Worm (Caenorhabditis elegans) whole organism, young adult: Measurements from ENCODE around the gene Y55F3AM.9.
A peak's percentile ranks its signal among the peaks of the same experiment; 100 is the strongest.

Experiments
- B0336.3 ChIP-seq: fragments of 200-800 bp; sonication (Bioruptor generic); IDR thresholded peaks from 2 replicates; pipeline ENCODE4 v1.3.6; 2022; ENCODE audit warnings: missing genetic modification characterization, missing compliant biosample characterization
- C06A6.2 ChIP-seq: fragments of 200-800 bp; sonication (Bioruptor generic); conservative IDR thresholded peaks from 2 replicates; pipeline ENCODE4 v1.3.6; 2022; ENCODE audit warnings: missing genetic modification characterization, missing compliant biosample characterization
- F33H1.4 ChIP-seq: fragments of 200-800 bp; sonication (Bioruptor generic); IDR thresholded peaks from 2 replicates; pipeline ENCODE4 v1.3.6; 2022; ENCODE audit warnings: missing genetic modification reagents, missing genetic modification characterization, missing compliant biosample characterization
- F52B5.7 ChIP-seq: sonication (generic microtip); optimal IDR thresholded peaks from 2 replicates; lab custom pipeline; 2016; ENCODE audit warnings: mild to moderate bottlenecking, missing genetic modification characterization, missing compliant biosample characterization
- F57C9.4 ChIP-seq: sonication (generic microtip); optimal IDR thresholded peaks from 2 replicates; lab custom pipeline; 2017; ENCODE audit warnings: mild to moderate bottlenecking, missing genetic modification characterization, missing compliant biosample characterization
- T07F8.4 ChIP-seq: sonication (generic microtip); optimal IDR thresholded peaks from 2 replicates; lab custom pipeline; 2016; ENCODE audit warnings: mild to moderate bottlenecking, missing genetic modification characterization, moderate library complexity, missing compliant biosample characterization
- Y53F4B.3 ChIP-seq: fragments of 200-800 bp; sonication (Bioruptor generic); IDR thresholded peaks from 2 replicates; pipeline ENCODE4 v1.3.6; 2022; ENCODE audit warnings: missing genetic modification reagents, missing genetic modification characterization, missing compliant biosample characterization
- Y79H2A.3 ChIP-seq: fragments of 200-800 bp; sonication (Bioruptor generic); conservative IDR thresholded peaks from 2 replicates; pipeline ENCODE4 v1.3.6; 2022; ENCODE audit warnings: missing genetic modification reagents, missing genetic modification characterization, missing compliant biosample characterization
- aptf-2 ChIP-seq: fragments of 200-800 bp; sonication (Bioruptor generic); conservative IDR thresholded peaks from 2 replicates; pipeline ENCODE4 v1.3.6; 2022; ENCODE audit warnings: missing genetic modification reagents, missing genetic modification characterization, missing compliant biosample characterization
- atf-7 ChIP-seq: sonication (generic microtip); optimal IDR thresholded peaks from 2 replicates; lab custom pipeline; 2017; ENCODE audit warnings: mild to moderate bottlenecking, missing genetic modification characterization, missing compliant biosample characterization
- athp-1 ChIP-seq: sonication (generic microtip); optimal IDR thresholded peaks from 2 replicates; lab custom pipeline; 2017; ENCODE audit warnings: mild to moderate bottlenecking, missing genetic modification characterization, missing compliant biosample characterization
- attf-3 ChIP-seq: fragments of 200-800 bp; sonication (Bioruptor generic); conservative IDR thresholded peaks from 2 replicates; pipeline ENCODE4 v1.3.6; 2022; ENCODE audit warnings: missing genetic modification reagents, missing genetic modification characterization, missing compliant biosample characterization
- cebp-1 ChIP-seq, 2 experiments: fragments of 200-800 bp in 1 of 2; sonication (Bioruptor generic) in 1 of 2; sonication (generic microtip) in 1 of 2; IDR thresholded peaks in 1 of 2; optimal IDR thresholded peaks in 1 of 2; 2 replicates each; pipeline versions ENCODE4 v1.3.6 to Lab custom; 2017 to 2022; ENCODE audit warnings: missing compliant biosample characterization in 2 of 2, missing genetic modification characterization in 2 of 2, mild to moderate bottlenecking in 1 of 2, missing genetic modification reagents in 1 of 2, moderate library complexity in 1 of 2
- ceh-100 ChIP-seq: fragments of 200-800 bp; sonication (Bioruptor generic); IDR thresholded peaks from 2 replicates; pipeline ENCODE4 v1.3.6; 2022; ENCODE audit warnings: missing genetic modification reagents, missing genetic modification characterization, missing compliant biosample characterization
- die-1 ChIP-seq: sonication (generic microtip); optimal IDR thresholded peaks from 2 replicates; lab custom pipeline; 2016; ENCODE audit warnings: missing genotype, mild to moderate bottlenecking, missing genetic modification characterization, missing compliant biosample characterization
- dpff-1 ChIP-seq: sonication (generic microtip); optimal IDR thresholded peaks from 2 replicates; lab custom pipeline; 2017; ENCODE audit warnings: mild to moderate bottlenecking, missing genetic modification characterization, missing compliant biosample characterization
- efl-1 ChIP-seq: fragments of 150-350 bp; optimal IDR thresholded peaks from 2 replicates; lab custom pipeline; 2014; ENCODE audit warnings: missing biosample characterization, missing genetic modification reagents, missing genetic modification characterization
- egl-44 ChIP-seq: fragments of 200-800 bp; sonication (Bioruptor generic); IDR thresholded peaks from 2 replicates; pipeline ENCODE4 v1.3.6; 2022; ENCODE audit warnings: missing genetic modification reagents, missing genetic modification characterization, missing compliant biosample characterization
- egrh-3 ChIP-seq: fragments of 200-800 bp; sonication (Bioruptor generic); IDR thresholded peaks from 2 replicates; pipeline ENCODE4 v1.3.6; 2022; ENCODE audit warnings: missing genetic modification reagents, missing genetic modification characterization, missing compliant biosample characterization
- him-1 ChIP-seq: sonication (generic microtip); optimal IDR thresholded peaks from 2 replicates; lab custom pipeline; 2016; ENCODE audit warnings: missing genotype, missing genetic modification reagents, missing genetic modification characterization, missing compliant biosample characterization
- hlh-12 ChIP-seq: sonication (generic microtip); optimal IDR thresholded peaks from 2 replicates; lab custom pipeline; 2016; ENCODE audit warnings: missing genetic modification characterization, missing compliant biosample characterization
- hmg-1.2 ChIP-seq: fragments of 200-800 bp; sonication (Bioruptor generic); IDR thresholded peaks from 2 replicates; pipeline ENCODE4 v1.3.6; 2022; ENCODE audit warnings: missing genetic modification reagents, missing genetic modification characterization, missing compliant biosample characterization
- hmg-20 ChIP-seq: fragments of 200-800 bp; sonication (Bioruptor generic); IDR thresholded peaks from 2 replicates; pipeline ENCODE4 v1.3.6; 2022; ENCODE audit warnings: missing genetic modification reagents, missing genetic modification characterization, missing compliant biosample characterization
- let-607 ChIP-seq, 2 experiments: fragments of 200-800 bp in 1 of 2; sonication (Bioruptor generic) in 1 of 2; sonication (generic microtip) in 1 of 2; optimal IDR thresholded peaks; 2 replicates each; lab custom pipeline; 2016 to 2018; ENCODE audit warnings: mild to moderate bottlenecking in 2 of 2, missing compliant biosample characterization in 2 of 2, missing genetic modification characterization in 2 of 2, moderate library complexity in 2 of 2, missing genotype in 1 of 2
- lin-35 ChIP-seq, 3 experiments: fragments of 150-350 bp in 2 of 3; sonication (generic microtip) in 1 of 3; optimal IDR thresholded peaks; 2 replicates each; lab custom pipeline; 2014 to 2018; ENCODE audit warnings: missing biosample characterization in 3 of 3, missing genetic modification characterization in 3 of 3, missing genetic modification reagents in 3 of 3
- lin-54 ChIP-seq: fragments of 200-800 bp; sonication (Bioruptor generic); optimal IDR thresholded peaks from 2 replicates; lab custom pipeline; 2018; ENCODE audit warnings: mild to moderate bottlenecking, missing genetic modification characterization, missing compliant biosample characterization
- mcd-1 ChIP-seq: fragments of 200-800 bp; sonication (Bioruptor generic); IDR thresholded peaks from 2 replicates; pipeline ENCODE4 v1.3.6; 2022; ENCODE audit warnings: missing genetic modification reagents, missing genetic modification characterization, missing compliant biosample characterization
- nfya-2 ChIP-seq: fragments of 200-800 bp; sonication (Bioruptor generic); IDR thresholded peaks from 2 replicates; pipeline ENCODE4 v1.3.6; 2022; ENCODE audit warnings: missing genetic modification reagents, missing genetic modification characterization, missing compliant biosample characterization
- nhr-27 ChIP-seq: fragments of 200-800 bp; sonication (Bioruptor generic); optimal IDR thresholded peaks from 2 replicates; lab custom pipeline; 2018; ENCODE audit warnings: mild to moderate bottlenecking, missing genetic modification characterization, moderate library complexity, missing compliant biosample characterization
- nhr-90 ChIP-seq: sonication (generic microtip); optimal IDR thresholded peaks from 2 replicates; lab custom pipeline; 2016; ENCODE audit warnings: missing genotype, mild to moderate bottlenecking, missing genetic modification characterization, missing compliant biosample characterization
- rcor-1 ChIP-seq: fragments of 200-800 bp; sonication (Bioruptor generic); IDR thresholded peaks from 2 replicates; pipeline ENCODE4 v1.3.6; 2022; ENCODE audit warnings: missing genetic modification reagents, missing genetic modification characterization, missing compliant biosample characterization
- repo-1 ChIP-seq: sonication (generic microtip); optimal IDR thresholded peaks from 2 replicates; lab custom pipeline; 2017; ENCODE audit warnings: mild to moderate bottlenecking, missing genetic modification characterization, missing compliant biosample characterization
- sdz-38 ChIP-seq: sonication (generic microtip); optimal IDR thresholded peaks from 2 replicates; lab custom pipeline; 2016; ENCODE audit warnings: missing genotype, missing genetic modification characterization, missing compliant biosample characterization
- sea-2 ChIP-seq: fragments of 200-800 bp; sonication (Bioruptor generic); IDR thresholded peaks from 2 replicates; pipeline ENCODE4 v1.3.6; 2022; ENCODE audit warnings: missing genetic modification characterization, missing compliant biosample characterization
- somi-1 ChIP-seq: fragments of 200-800 bp; sonication (Bioruptor generic); optimal IDR thresholded peaks from 2 replicates; lab custom pipeline; 2018; ENCODE audit warnings: mild to moderate bottlenecking, missing genetic modification characterization, missing compliant biosample characterization
- sptf-2 ChIP-seq: fragments of 200-800 bp; sonication (Bioruptor generic); optimal IDR thresholded peaks from 2 replicates; lab custom pipeline; 2018; ENCODE audit warnings: mild to moderate bottlenecking, missing genetic modification characterization, missing compliant biosample characterization
- tbx-9 ChIP-seq: sonication (generic microtip); optimal IDR thresholded peaks from 2 replicates; lab custom pipeline; 2016; ENCODE audit warnings: borderline replicate concordance, missing genetic modification characterization, inconsistent platforms, missing compliant biosample characterization
- tlf-1 ChIP-seq: fragments of 200-800 bp; sonication (Bioruptor generic); optimal IDR thresholded peaks from 2 replicates; lab custom pipeline; 2018; ENCODE audit warnings: mild to moderate bottlenecking, missing genetic modification characterization, missing compliant biosample characterization
- unc-130 ChIP-seq: sonication (generic microtip); optimal IDR thresholded peaks from 2 replicates; lab custom pipeline; 2016; ENCODE audit warnings: missing genetic modification reagents, missing genetic modification characterization, missing compliant biosample characterization
- xnd-1 ChIP-seq: sonication (generic microtip); optimal IDR thresholded peaks from 2 replicates; lab custom pipeline; 2016; ENCODE audit warnings: missing genotype, missing genetic modification reagents, missing genetic modification characterization, missing compliant biosample characterization
- zim-3 ChIP-seq: sonication (generic microtip); optimal IDR thresholded peaks from 2 replicates; lab custom pipeline; 2017; ENCODE audit warnings: mild to moderate bottlenecking, missing genetic modification characterization, moderate library complexity, missing compliant biosample characterization
- ztf-18 ChIP-seq: sonication (generic microtip); optimal IDR thresholded peaks from 2 replicates; lab custom pipeline; 2016; ENCODE audit warnings: missing genotype, mild to moderate bottlenecking, missing genetic modification characterization, missing compliant biosample characterization
- ztf-25 ChIP-seq: fragments of 200-800 bp; sonication (Bioruptor generic); IDR thresholded peaks from 2 replicates; pipeline ENCODE4 v1.3.6; 2022; ENCODE audit warnings: missing genetic modification reagents, missing genetic modification characterization, missing compliant biosample characterization
- ztf-26 ChIP-seq: sonication (generic microtip); optimal IDR thresholded peaks from 2 replicates; lab custom pipeline; 2017; ENCODE audit warnings: missing genetic modification characterization, missing compliant biosample characterization
- ztf-3 ChIP-seq: fragments of 200-800 bp; sonication (Bioruptor generic); optimal IDR thresholded peaks from 2 replicates; lab custom pipeline; 2018; ENCODE audit warnings: mild to moderate bottlenecking, missing genetic modification characterization, missing compliant biosample characterization

Y55F3AM.9 gene

ce11 chrIV:991647-992400 is 17.7 kb downstream of the Y55F3AM.9 start, which contains the start of gene lep-2 (continued):
- TF ChIP-seq efl-1 (peak; percentile 64), egl-44 (GFP tag; lab: Robert Waterston, UW) (no peak), lin-35 (GFP tag; optimal IDR thresholded peaks at IDR 0.05; lab: Kevin White, UChicago) (peak in 1 of 3 experiments; percentile 30), attf-3 (GFP tag; lab: Robert Waterston, UW) (peak; percentile 49; the same call in 1 of the 2 replicates), cebp-1 (GFP tag; IDR thresholded peaks at IDR 0.05; lab: Robert Waterston, UW) (no peak), cebp-1 (tag; optimal IDR thresholded peaks at IDR 0.05; lab: Kevin White, UChicago) (no peak), mcd-1 (peak; percentile 96), sdz-38 (tag; lab: Kevin White, UChicago) (no peak), him-1 (tag; lab: Kevin White, UChicago) (peak; percentile 0)

DNA sequence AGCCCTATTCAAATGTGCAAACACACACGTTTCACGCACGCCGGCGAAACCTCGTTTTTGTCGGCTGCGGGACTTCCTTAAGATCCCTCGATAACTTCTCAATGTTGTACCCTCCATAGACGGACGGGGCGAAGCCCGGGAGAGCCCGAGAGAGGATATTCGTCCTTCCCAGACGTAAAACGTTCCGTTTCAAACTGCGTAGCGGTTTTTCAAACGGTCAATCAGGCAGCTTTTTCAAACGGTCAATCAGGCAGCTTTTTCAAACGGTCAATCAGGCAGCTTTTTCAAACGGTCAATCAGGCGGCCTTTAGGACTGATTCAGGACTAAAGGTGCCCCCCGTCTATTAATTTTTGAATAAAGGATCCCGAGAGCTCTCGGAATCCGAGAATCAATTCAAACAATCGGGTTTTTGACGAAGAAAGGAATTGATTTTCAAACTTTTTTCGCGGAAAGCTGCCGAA is 18.3 kb downstream of the Y55F3AM.9 start:
- TF ChIP-seq ztf-26 (tag; lab: Kevin White, UChicago) = no peak
- peak; percentile 19; the same call in 1 of the 2 replicates for TF ChIP-seq nfya-2 (GFP tag; lab: Robert Waterston, UW)
- TF ChIP-seq efl-1 = peak; percentile 62
- peak; percentile 64; the same call in 1 of the 2 replicates for TF ChIP-seq egl-44 (GFP tag; lab: Robert Waterston, UW)
- peak; percentile 88; the same call in 1 of the 2 replicates for TF ChIP-seq Y79H2A.3 (GFP tag; lab: Robert Waterston, UW)
- TF ChIP-seq T07F8.4 (tag; lab: Kevin White, UChicago) = peak; percentile 41
- no peak for TF ChIP-seq ztf-25
- TF ChIP-seq unc-130 (GFP tag; lab: Kevin White, UChicago) = peak; percentile 76
- TF ChIP-seq atf-7 (tag; lab: Kevin White, UChicago) = no peak
- no peak for TF ChIP-seq ztf-3
- peak; percentile 92 for TF ChIP-seq hmg-1.2 (GFP tag; lab: Robert Waterston, UW)
- peak; percentile 6 for TF ChIP-seq hlh-12
- TF ChIP-seq repo-1 (tag; lab: Kevin White, UChicago) = peak; percentile 69
- peak; percentile 63; the same call in 1 of the 2 replicates for TF ChIP-seq hmg-20
- TF ChIP-seq die-1 (tag; lab: Kevin White, UChicago) = peak; percentile 71
- peak; percentile 83 for TF ChIP-seq dpff-1 (tag; lab: Kevin White, UChicago)
- TF ChIP-seq C06A6.2 (GFP tag; lab: Robert Waterston, UW) = no peak
- TF ChIP-seq B0336.3 (GFP tag; lab: Robert Waterston, UW) = peak; percentile 97
- TF ChIP-seq rcor-1 = peak; percentile 84
- peak in 1 of 2 experiments; percentile 45 for TF ChIP-seq let-607 (tag; optimal IDR thresholded peaks at IDR 0.05; lab: Kevin White, UChicago)
- peak; percentile 90 for TF ChIP-seq F52B5.7 (tag; lab: Kevin White, UChicago)
- peak; percentile 88 for TF ChIP-seq tlf-1 (GFP tag; lab: Kevin White, UChicago)
- TF ChIP-seq ztf-18 = peak; percentile 39
- TF ChIP-seq zim-3 (tag; lab: Kevin White, UChicago) = peak; percentile 90
- peak; percentile 89 for TF ChIP-seq mcd-1
- TF ChIP-seq Y53F4B.3 (GFP tag; lab: Robert Waterston, UW) = peak; percentile 82
- TF ChIP-seq ceh-100 = peak; percentile 72
- TF ChIP-seq aptf-2 (GFP tag; lab: Robert Waterston, UW) = peak; percentile 87
- TF ChIP-seq egrh-3 (GFP tag; lab: Robert Waterston, UW) = peak; percentile 35; the same call in 1 of the 2 replicates
- peak; percentile 79 for TF ChIP-seq F33H1.4 (GFP tag; lab: Robert Waterston, UW)
- TF ChIP-seq athp-1 (tag; lab: Kevin White, UChicago) = peak; percentile 83
- TF ChIP-seq lin-54 (GFP tag; lab: Kevin White, UChicago) = peak; percentile 89
- no peak for TF ChIP-seq sea-2 (GFP tag; lab: Robert Waterston, UW)
- TF ChIP-seq sptf-2 (GFP tag; lab: Kevin White, UChicago) = peak; percentile 89
- TF ChIP-seq xnd-1 = peak; percentile 52
- peak; percentile 10 for TF ChIP-seq tbx-9 (tag; lab: Kevin White, UChicago)
- TF ChIP-seq nhr-90 (tag; lab: Kevin White, UChicago) = peak; percentile 56
- TF ChIP-seq nhr-27 (tag; lab: Kevin White, UChicago) = no peak
- TF ChIP-seq F57C9.4 (tag; lab: Kevin White, UChicago) = no peak
- TF ChIP-seq somi-1 = peak; percentile 50
